Worm (Caenorhabditis elegans) whole organism, L3 larva: ENCODE measurements around the gene sax-3.
A peak's percentile ranks its signal among the peaks of the same experiment; 100 is the strongest.

Experiments
- ZK546.5 ChIP-seq: sonication (generic microtip); optimal IDR thresholded peaks from 2 replicates; lab custom pipeline; 2017; ENCODE audit warnings: missing biosample characterization, missing genetic modification characterization
- ama-1 ChIP-seq: fragments of 150-350 bp; optimal IDR thresholded peaks from 2 replicates; lab custom pipeline; 2018
- egl-27 ChIP-seq: sonication (generic microtip); optimal IDR thresholded peaks from 4 replicates; lab custom pipeline; 2017; ENCODE audit warnings: missing biosample characterization, missing genetic modification reagents, missing genetic modification characterization
- fkh-2 ChIP-seq: fragments of 150-350 bp; optimal IDR thresholded peaks from 2 replicates; lab custom pipeline; 2014; ENCODE audit warnings: missing biosample characterization, missing genetic modification reagents, missing genetic modification characterization
- fos-1 ChIP-seq: fragments of 150-350 bp; optimal IDR thresholded peaks from 2 replicates; lab custom pipeline; 2014; ENCODE audit warnings: missing biosample characterization, missing genetic modification characterization
- lin-39 ChIP-seq: fragments of 150-350 bp; optimal IDR thresholded peaks from 2 replicates; lab custom pipeline; 2018; ENCODE audit warnings: missing biosample characterization, missing genetic modification reagents, missing genetic modification characterization
- mdl-1 ChIP-seq: fragments of 150-350 bp; optimal IDR thresholded peaks from 2 replicates; lab custom pipeline; 2014; ENCODE audit warnings: missing biosample characterization, missing genetic modification characterization
- nhr-11 ChIP-seq: fragments of 150-350 bp; optimal IDR thresholded peaks from 2 replicates; lab custom pipeline; 2014; ENCODE audit warnings: missing biosample characterization, missing genetic modification characterization
- nhr-12 ChIP-seq: fragments of 150-350 bp; optimal IDR thresholded peaks from 2 replicates; lab custom pipeline; 2014; ENCODE audit warnings: missing biosample characterization, missing genetic modification characterization
- pqm-1 ChIP-seq: fragments of 150-350 bp; optimal IDR thresholded peaks from 2 replicates; lab custom pipeline; 2017; ENCODE audit warnings: missing biosample characterization, missing genetic modification characterization, inconsistent platforms
- skn-1 ChIP-seq: fragments of 150-350 bp; optimal IDR thresholded peaks from 2 replicates; lab custom pipeline; 2014; ENCODE audit warnings: missing biosample characterization, missing genetic modification characterization
- snpc-4 ChIP-seq: fragments of 150-350 bp; optimal IDR thresholded peaks from 2 replicates; lab custom pipeline; 2014; ENCODE audit warnings: missing biosample characterization, missing genetic modification characterization
- zag-1 ChIP-seq: fragments of 150-350 bp; optimal IDR thresholded peaks from 2 replicates; lab custom pipeline; 2014; ENCODE audit warnings: missing biosample characterization, missing genetic modification characterization
- ztf-4 ChIP-seq: fragments of 150-350 bp; optimal IDR thresholded peaks from 2 replicates; lab custom pipeline; 2014; ENCODE audit warnings: missing biosample characterization, missing genetic modification characterization

DNA sequence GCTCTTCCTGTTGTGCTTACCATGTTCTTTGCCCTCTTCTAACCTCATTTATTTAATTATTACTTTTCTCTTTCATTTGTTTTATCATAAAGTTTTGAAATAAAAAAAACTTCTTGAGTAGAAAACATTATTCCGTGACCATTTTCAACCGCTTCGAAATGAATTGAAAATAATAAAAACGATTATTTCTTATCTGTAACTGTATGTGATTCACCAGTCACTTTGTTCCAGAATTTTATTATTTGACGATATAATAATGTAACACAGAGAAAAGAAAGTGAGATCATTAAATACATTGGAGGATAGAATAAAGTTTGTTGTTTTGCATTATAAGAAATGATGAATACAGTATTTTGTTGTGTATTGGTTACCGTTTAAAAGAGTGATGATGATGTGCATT lies 39.3 kb upstream of the sax-3 start:
- TF ChIP-seq egl-27 (tag; lab: Kevin White, UChicago) (no peak), mdl-1 (tag; lab: Kevin White, UChicago) (no peak), nhr-11 (no peak), ama-1 (lab: Kevin White, UChicago) (no peak), ZK546.5 (no peak), skn-1 (tag; lab: Kevin White, UChicago) (no peak), snpc-4 (tag; lab: Kevin White, UChicago) (no peak), fos-1 (tag; lab: Kevin White, UChicago) (no peak), zag-1 (tag; lab: Kevin White, UChicago) (no peak), ztf-4 (tag; lab: Kevin White, UChicago) (no peak), fkh-2 (tag; lab: Kevin White, UChicago) (no peak), lin-39 (tag; lab: Kevin White, UChicago) (no peak), nhr-12 (tag; lab: Kevin White, UChicago) (no peak), pqm-1 (tag; lab: Kevin White, UChicago) (peak; percentile 70)
